Fruit fly (Drosophila melanogaster) S2 (cell line): ENCODE measurements around the gene dao.

Source experiments
- CG8478 ChIP-seq: fragments of >200 bp; optimal IDR thresholded peaks from 2 replicates; lab custom pipeline; 2018
- CTCF ChIP-seq, 2 experiments: fragments of >200 bp; optimal IDR thresholded peaks; 2 replicates each; lab custom pipeline; 2018

DNA sequence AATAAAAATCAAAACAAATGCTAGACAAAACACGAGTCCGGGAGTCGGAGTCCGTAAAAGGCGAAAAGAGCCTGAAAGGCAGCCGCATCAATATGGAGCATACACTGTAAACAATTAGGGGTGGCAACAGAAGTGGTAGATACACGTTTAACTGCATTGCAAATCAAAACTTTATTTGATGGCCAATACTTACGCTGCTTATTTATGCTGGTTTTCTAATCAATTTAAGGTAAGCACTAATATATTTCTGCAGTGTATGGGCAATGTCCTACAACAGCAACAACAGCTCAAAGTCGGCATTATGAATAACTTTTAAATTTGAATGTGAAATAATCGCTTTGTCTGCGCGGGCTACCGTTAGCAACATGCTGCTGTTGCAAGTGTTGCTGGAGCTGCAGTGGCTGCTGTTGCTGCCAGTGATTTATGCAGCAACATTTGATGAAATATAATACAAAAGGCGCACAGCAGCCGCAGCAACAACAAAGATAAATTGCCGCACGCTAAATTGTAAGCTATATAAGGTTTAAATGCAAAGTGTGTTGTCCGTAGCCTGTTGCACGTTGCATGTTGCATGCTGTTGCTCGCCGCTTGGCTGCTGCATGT, 24.9 kb downstream of the dao start:
- TF ChIP-seq CG8478 (lab: Kevin White, UChicago) (no peak), CTCF (optimal IDR thresholded peaks at IDR 0.05; lab: Kevin White, UChicago) (no peak)
